Worm (Caenorhabditis elegans) whole organism, L1 larva: ENCODE results near the gene T09F3.7.

Experiments used
- C04F5.9 ChIP-seq: sonication (generic microtip); optimal IDR thresholded peaks from 2 replicates; lab custom pipeline; 2016; ENCODE audit warnings: missing genetic modification characterization, missing compliant biosample characterization
- C34B4.2 ChIP-seq: sonication (generic microtip); optimal IDR thresholded peaks from 2 replicates; lab custom pipeline; 2017; ENCODE audit warnings: mild to moderate bottlenecking, missing genetic modification characterization, missing compliant biosample characterization
- Y116A8C.19 ChIP-seq: sonication (generic microtip); optimal IDR thresholded peaks from 2 replicates; lab custom pipeline; 2016; ENCODE audit warnings: missing compliant biosample characterization, missing genetic modification characterization, borderline replicate concordance
- aha-1 ChIP-seq: fragments of 150-350 bp; optimal IDR thresholded peaks from 2 replicates; lab custom pipeline; 2014; ENCODE audit warnings: missing biosample characterization, missing genetic modification characterization
- aly-2 ChIP-seq: fragments of 150-350 bp; optimal IDR thresholded peaks from 2 replicates; lab custom pipeline; 2014; ENCODE audit warnings: missing biosample characterization, missing genetic modification characterization
- blmp-1 ChIP-seq: fragments of 150-350 bp; optimal IDR thresholded peaks from 2 replicates; lab custom pipeline; 2014; ENCODE audit warnings: missing biosample characterization, missing genetic modification characterization
- ceh-82 ChIP-seq, 3 experiments: fragments of 150-350 bp in 1 of 3; sonication (generic microtip) in 2 of 3; optimal IDR thresholded peaks; 2 replicates each; lab custom pipeline; 2014 to 2017; ENCODE audit warnings: missing biosample characterization in 3 of 3, missing genetic modification characterization in 3 of 3
- ces-1 ChIP-seq: fragments of 150-350 bp; optimal IDR thresholded peaks from 2 replicates; lab custom pipeline; 2014; ENCODE audit warnings: missing biosample characterization, missing genetic modification reagents, missing genetic modification characterization
- dpl-1 ChIP-seq, 3 experiments: fragments of 150-350 bp in 2 of 3; sonication (generic microtip) in 1 of 3; optimal IDR thresholded peaks; 2 replicates each; lab custom pipeline; 2014 to 2017; ENCODE audit warnings: missing biosample characterization in 3 of 3, missing genetic modification characterization in 3 of 3, missing genetic modification reagents in 3 of 3
- efl-1 ChIP-seq, 4 experiments: fragments of 150-350 bp; optimal IDR thresholded peaks in 3 of 4; peaks in 1 of 4; 1 replicate in 1 of 4; 2 replicates in 3 of 4; lab custom pipeline; 2014; ENCODE audit warnings: missing biosample characterization in 2 of 4, missing genetic modification characterization in 2 of 4, missing genetic modification reagents in 2 of 4
- elt-2 ChIP-seq: sonication (generic microtip); optimal IDR thresholded peaks from 2 replicates; lab custom pipeline; 2016; ENCODE audit warnings: missing genetic modification characterization, mild to moderate bottlenecking, inconsistent platforms, missing compliant biosample characterization, missing genetic modification reagents
- elt-3 ChIP-seq, 6 experiments: fragments of 150-350 bp in 1 of 6; sonication (generic microtip); optimal IDR thresholded peaks; 2 replicates each; lab custom pipeline; 2017 to 2018; ENCODE audit warnings: missing biosample characterization in 6 of 6, missing genetic modification characterization in 6 of 6, inconsistent platforms in 1 of 6
- ets-5 ChIP-seq: fragments of 200-800 bp; sonication (Bioruptor generic); IDR thresholded peaks from 2 replicates; pipeline ENCODE4 v1.3.6; 2022; ENCODE audit warnings: missing genetic modification characterization, missing compliant biosample characterization
- fkh-8 ChIP-seq: sonication (generic microtip); optimal IDR thresholded peaks from 2 replicates; lab custom pipeline; 2016; ENCODE audit warnings: mild to moderate bottlenecking, missing genetic modification characterization, missing compliant biosample characterization
- fos-1 ChIP-seq: fragments of 150-350 bp; optimal IDR thresholded peaks from 2 replicates; lab custom pipeline; 2014; ENCODE audit warnings: missing biosample characterization, missing genetic modification characterization
- hpl-2 ChIP-seq: fragments of 150-350 bp; optimal IDR thresholded peaks from 2 replicates; lab custom pipeline; 2014; ENCODE audit warnings: missing biosample characterization, missing genetic modification reagents, missing genetic modification characterization
- irx-1 ChIP-seq: sonication (generic microtip); optimal IDR thresholded peaks from 2 replicates; lab custom pipeline; 2016; ENCODE audit warnings: missing genetic modification characterization, missing compliant biosample characterization
- isw-1 ChIP-seq: fragments of 200-800 bp; sonication (Bioruptor generic); IDR thresholded peaks from 2 replicates; pipeline ENCODE4 v1.3.6; 2022; ENCODE audit warnings: missing genetic modification characterization, missing compliant biosample characterization
- jun-1 ChIP-seq: fragments of 150-350 bp; optimal IDR thresholded peaks from 2 replicates; lab custom pipeline; 2014; ENCODE audit warnings: missing biosample characterization, missing genetic modification reagents, missing genetic modification characterization
- lin-14 ChIP-seq: fragments of 200-800 bp; sonication (Bioruptor generic); optimal IDR thresholded peaks from 2 replicates; lab custom pipeline; 2018; ENCODE audit warnings: mild to moderate bottlenecking, missing genetic modification characterization, moderate library complexity, missing compliant biosample characterization
- lin-15B ChIP-seq: fragments of 150-350 bp; sonication (generic microtip); optimal IDR thresholded peaks from 3 replicates; lab custom pipeline; 2014; ENCODE audit warnings: missing biosample characterization, missing genetic modification characterization
- lin-35 ChIP-seq, 2 experiments: fragments of 150-350 bp; optimal IDR thresholded peaks; 2 replicates each; lab custom pipeline; 2014; ENCODE audit warnings: missing biosample characterization in 2 of 2, missing genetic modification characterization in 2 of 2, missing genetic modification reagents in 2 of 2
- lsy-2 ChIP-seq, 2 experiments: fragments of 150-350 bp; optimal IDR thresholded peaks; 2 replicates each; lab custom pipeline; 2014; ENCODE audit warnings: missing biosample characterization in 2 of 2, missing genetic modification characterization in 2 of 2
- mdl-1 ChIP-seq, 2 experiments: fragments of 150-350 bp; optimal IDR thresholded peaks; 2 replicates each; lab custom pipeline; 2014 to 2017; ENCODE audit warnings: missing biosample characterization in 2 of 2, missing genetic modification characterization in 2 of 2, inconsistent platforms in 1 of 2
- mep-1 ChIP-seq: fragments of 150-350 bp; optimal IDR thresholded peaks from 2 replicates; lab custom pipeline; 2014; ENCODE audit warnings: missing biosample characterization, missing genetic modification characterization
- nhr-19 ChIP-seq: fragments of 200-800 bp; sonication (Bioruptor generic); conservative IDR thresholded peaks from 2 replicates; pipeline ENCODE4 v1.3.6; 2022; ENCODE audit warnings: missing genetic modification characterization, missing compliant biosample characterization
- nhr-20 ChIP-seq: sonication (generic microtip); optimal IDR thresholded peaks from 2 replicates; lab custom pipeline; 2016; ENCODE audit warnings: mild to moderate bottlenecking, missing genetic modification characterization, missing compliant biosample characterization
- nhr-47 ChIP-seq: sonication (generic microtip); optimal IDR thresholded peaks from 2 replicates; lab custom pipeline; 2016; ENCODE audit warnings: mild to moderate bottlenecking, missing genetic modification characterization, moderate library complexity, missing compliant biosample characterization
- nhr-71 ChIP-seq: sonication (generic microtip); optimal IDR thresholded peaks from 2 replicates; lab custom pipeline; 2016; ENCODE audit warnings: mild to moderate bottlenecking, missing genetic modification characterization, moderate library complexity, missing compliant biosample characterization
- nhr-84 ChIP-seq: sonication (generic microtip); optimal IDR thresholded peaks from 2 replicates; lab custom pipeline; 2017; ENCODE audit warnings: missing biosample characterization, missing genetic modification characterization
- nhr-85 ChIP-seq: sonication (generic microtip); peaks from one replicate; lab custom pipeline; 2016; ENCODE audit warnings: missing genetic modification characterization, inconsistent platforms, missing compliant biosample characterization
- nhr-90 ChIP-seq: sonication (generic microtip); optimal IDR thresholded peaks from 2 replicates; lab custom pipeline; 2016; ENCODE audit warnings: mild to moderate bottlenecking, missing genetic modification characterization, missing compliant biosample characterization; ENCODE audit not compliant: poor library complexity
- pag-3 ChIP-seq: sonication (generic microtip); optimal IDR thresholded peaks from 2 replicates; lab custom pipeline; 2017; ENCODE audit warnings: missing genetic modification characterization, mild to moderate bottlenecking, missing compliant biosample characterization, antibody characterized with exemption, borderline replicate concordance; ENCODE audit not compliant: insufficient read depth
- pax-3 ChIP-seq: fragments of 200-800 bp; sonication (Bioruptor generic); optimal IDR thresholded peaks from 2 replicates; lab custom pipeline; 2018; ENCODE audit warnings: mild to moderate bottlenecking, missing genetic modification characterization, moderate library complexity, missing compliant biosample characterization
- rnt-1 ChIP-seq: sonication (generic microtip); optimal IDR thresholded peaks from 2 replicates; lab custom pipeline; 2016; ENCODE audit warnings: mild to moderate bottlenecking, missing genetic modification characterization, moderate library complexity, missing compliant biosample characterization
- snpc-4 ChIP-seq: fragments of 150-350 bp; optimal IDR thresholded peaks from 2 replicates; lab custom pipeline; 2014; ENCODE audit warnings: missing biosample characterization, missing genetic modification characterization
- snu-23 ChIP-seq: sonication (generic microtip); optimal IDR thresholded peaks from 2 replicates; lab custom pipeline; 2016; ENCODE audit warnings: missing genetic modification characterization, missing compliant biosample characterization
- sup-37 ChIP-seq: fragments of 200-800 bp; sonication (Bioruptor generic); optimal IDR thresholded peaks from 2 replicates; lab custom pipeline; 2018; ENCODE audit warnings: mild to moderate bottlenecking, missing genetic modification characterization, missing compliant biosample characterization
- swsn-7 ChIP-seq: sonication (generic microtip); optimal IDR thresholded peaks from 2 replicates; lab custom pipeline; 2016; ENCODE audit warnings: missing genetic modification characterization, missing compliant biosample characterization
- tlp-1 ChIP-seq: fragments of 150-350 bp; optimal IDR thresholded peaks from 2 replicates; lab custom pipeline; 2014; ENCODE audit warnings: missing biosample characterization, missing genetic modification characterization
- unc-130 ChIP-seq: fragments of 150-350 bp; optimal IDR thresholded peaks from 2 replicates; lab custom pipeline; 2017; ENCODE audit warnings: missing biosample characterization, missing genetic modification characterization, inconsistent platforms
- unc-98 ChIP-seq: fragments of 200-800 bp; sonication (Bioruptor generic); IDR thresholded peaks from 2 replicates; pipeline ENCODE4 v1.3.6; 2022; ENCODE audit warnings: missing genetic modification characterization, missing compliant biosample characterization
- vab-15 ChIP-seq: sonication (generic microtip); optimal IDR thresholded peaks from 2 replicates; lab custom pipeline; 2017; ENCODE audit warnings: missing genotype, mild to moderate bottlenecking, missing genetic modification characterization, missing compliant biosample characterization
- xbp-1 ChIP-seq: sonication (generic microtip); optimal IDR thresholded peaks from 2 replicates; lab custom pipeline; 2016; ENCODE audit warnings: missing genetic modification characterization, missing compliant biosample characterization
- zip-4 ChIP-seq: fragments of 200-800 bp; sonication (Bioruptor generic); optimal IDR thresholded peaks from 2 replicates; lab custom pipeline; 2018; ENCODE audit warnings: mild to moderate bottlenecking, missing genetic modification characterization, moderate library complexity, missing compliant biosample characterization
- ztf-11 ChIP-seq, 2 experiments: sonication (generic microtip); optimal IDR thresholded peaks; 2 replicates each; lab custom pipeline; 2016 to 2017; ENCODE audit warnings: missing genetic modification characterization in 2 of 2, missing biosample characterization in 1 of 2, missing compliant biosample characterization in 1 of 2
- ztf-4 ChIP-seq: fragments of 150-350 bp; optimal IDR thresholded peaks from 2 replicates; lab custom pipeline; 2014; ENCODE audit warnings: missing biosample characterization, missing genetic modification characterization

Gene T09F3.7

ce11 chrII:10388041-10388706 is 2.8 kb upstream of the T09F3.7 start (continued):
- TF ChIP-seq lin-15B (tag; lab: Kevin White, UChicago) (peak; percentile 54), ets-5 (GFP tag; lab: Robert Waterston, UW) (no peak), pag-3 (no peak), fkh-8 (tag; lab: Kevin White, UChicago) (peak; percentile 63), aly-2 (no peak), hpl-2 (GFP tag; lab: Kevin White, UChicago) (no peak), Y116A8C.19 (tag; lab: Kevin White, UChicago) (no peak), swsn-7 (tag; lab: Kevin White, UChicago) (peak; percentile 80), ztf-4 (no peak), blmp-1 (tag; lab: Kevin White, UChicago) (peak; percentile 56), isw-1 (GFP tag; lab: Robert Waterston, UW) (peak; percentile 52), vab-15 (tag; lab: Kevin White, UChicago) (no peak), tlp-1 (tag; lab: Kevin White, UChicago) (no peak), ces-1 (GFP tag; lab: Kevin White, UChicago) (no peak), mep-1 (tag; lab: Kevin White, UChicago) (peak; percentile 73), pax-3 (tag; lab: Kevin White, UChicago) (peak; percentile 54), ceh-82 (tag; optimal IDR thresholded peaks at IDR 0.05; lab: Kevin White, UChicago) (peak; percentile 70 to 76 (median 73)), irx-1 (tag; lab: Kevin White, UChicago) (peak; percentile 49), dpl-1 (GFP tag; optimal IDR thresholded peaks at IDR 0.05; lab: Kevin White, UChicago) (peak; percentile 55 to 72 (median 69)), lsy-2 (tag; optimal IDR thresholded peaks at IDR 0.05; lab: Kevin White, UChicago) (peak; percentile 75 to 77), snpc-4 (tag; lab: Kevin White, UChicago) (peak; percentile 38), C34B4.2 (no peak), nhr-84 (tag; lab: Kevin White, UChicago) (no peak), mdl-1 (tag; optimal IDR thresholded peaks at IDR 0.05; lab: Kevin White, UChicago) (peak in 1 of 2 experiments; percentile 44), nhr-71 (tag; lab: Kevin White, UChicago) (peak; percentile 86), aha-1 (tag; lab: Kevin White, UChicago) (no peak), ztf-11 (tag; optimal IDR thresholded peaks at IDR 0.05; lab: Kevin White, UChicago) (peak in 1 of 2 experiments; percentile 42), zip-4 (GFP tag; lab: Kevin White, UChicago) (peak; percentile 19), nhr-47 (tag; lab: Kevin White, UChicago) (peak; percentile 80)
- TF ChIP-seq, all 84 proteins: peak for 46

- TF ChIP-seq isw-1 (GFP tag; lab: Robert Waterston, UW) (no peak), unc-130 (peak; percentile 26), blmp-1 (tag; lab: Kevin White, UChicago) (peak; percentile 80), hpl-2 (GFP tag; lab: Kevin White, UChicago) (no peak), lin-14 (peak; percentile 87), snpc-4 (tag; lab: Kevin White, UChicago) (peak; percentile 2), elt-3 (tag; optimal IDR thresholded peaks at IDR 0.05; lab: Kevin White, UChicago) (peak; percentile 3 to 84 (median 58)), C04F5.9 (no peak), nhr-71 (tag; lab: Kevin White, UChicago) (peak; percentile 77), efl-1 (optimal IDR thresholded peaks at IDR 0.05; lab: Kevin White, UChicago) (peak in 1 of 2 experiments; percentile 4), efl-1 (GFP tag; optimal IDR thresholded peaks at IDR 0.05 in 1 of 2; lab: Kevin White, UChicago) (peak in 1 of 2 experiments; percentile 94), mdl-1 (tag; optimal IDR thresholded peaks at IDR 0.05; lab: Kevin White, UChicago) (peak in 1 of 2 experiments; percentile 82), nhr-47 (tag; lab: Kevin White, UChicago) (peak; percentile 19), nhr-19 (GFP tag; lab: Robert Waterston, UW) (peak; percentile 61), lin-35 (GFP tag; optimal IDR thresholded peaks at IDR 0.05; lab: Kevin White, UChicago) (peak in 1 of 2 experiments; percentile 80), elt-2 (tag; lab: Kevin White, UChicago) (peak; percentile 69), rnt-1 (tag; lab: Kevin White, UChicago) (peak; percentile 35), nhr-90 (tag; lab: Kevin White, UChicago) (peak; percentile 56), mep-1 (tag; lab: Kevin White, UChicago) (peak; percentile 64), snu-23 (peak; percentile 64), xbp-1 (peak; percentile 28), nhr-85 (peak; percentile 86), dpl-1 (GFP tag; optimal IDR thresholded peaks at IDR 0.05; lab: Kevin White, UChicago) (peak in 2 of 3 experiments; percentile 11 to 29), unc-98 (no peak), nhr-20 (peak; percentile 74), lsy-2 (tag; optimal IDR thresholded peaks at IDR 0.05; lab: Kevin White, UChicago) (peak; percentile 34 to 41), fos-1 (no peak), jun-1 (tag; lab: Kevin White, UChicago) (peak; percentile 3), sup-37 (no peak)
Observed at ce11 chrII:10389038-10389437, 1.9 kb upstream of the T09F3.7 start.
